Worm (Caenorhabditis elegans) whole organism, late embryonic: ENCODE data around the gene ZC84.7.

Experiments used
- ceh-9 ChIP-seq: sonication (generic microtip); optimal IDR thresholded peaks from 2 replicates; lab custom pipeline; 2016; ENCODE audit warnings: mild to moderate bottlenecking, missing genetic modification characterization, inconsistent platforms, missing compliant biosample characterization
- lin-11 ChIP-seq: fragments of 200-800 bp; sonication (Bioruptor generic); optimal IDR thresholded peaks from 2 replicates; lab custom pipeline; 2018; ENCODE audit warnings: mild to moderate bottlenecking, missing genetic modification characterization, missing compliant biosample characterization
- pat-9 ChIP-seq: fragments of 200-800 bp; sonication (Bioruptor generic); optimal IDR thresholded peaks from 2 replicates; lab custom pipeline; 2018; ENCODE audit warnings: mild to moderate bottlenecking, missing genetic modification characterization, moderate library complexity, missing compliant biosample characterization
- pha-4 ChIP-seq: fragments of 150-350 bp; optimal IDR thresholded peaks from 2 replicates; lab custom pipeline; 2018; ENCODE audit warnings: missing biosample characterization, missing genetic modification reagents, missing genetic modification characterization

DNA sequence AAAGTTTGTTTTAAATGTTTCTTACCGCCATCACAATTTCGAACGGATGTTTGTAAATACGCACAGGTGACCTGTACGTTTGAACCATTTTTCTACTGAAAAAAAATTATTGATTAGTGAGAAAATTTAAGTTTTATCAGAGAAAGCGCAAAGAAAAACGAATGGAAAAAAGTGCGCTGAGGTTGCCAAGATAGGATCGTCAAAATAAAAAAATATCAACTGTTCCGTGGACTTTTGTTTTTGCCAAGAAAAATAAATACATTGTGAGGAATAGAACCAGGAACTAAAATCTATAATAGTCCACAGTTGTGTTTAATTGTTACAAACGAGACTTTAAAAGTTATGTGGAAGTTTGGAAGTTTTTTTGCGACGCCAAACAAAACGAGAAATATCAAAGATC is 50.4 kb downstream of the ZC84.7 start, which contains the start of gene T23G5.2:
- no peak for TF ChIP-seq ceh-9 (tag; lab: Kevin White, UChicago)
- TF ChIP-seq pat-9 (tag; lab: Kevin White, UChicago) = no peak
- TF ChIP-seq pha-4 (tag; lab: Kevin White, UChicago) = no peak
- TF ChIP-seq lin-11 = no peak
